Worm (Caenorhabditis elegans) whole organism, L4/young adult: ENCODE data around the gene nspg-7.2.

ENCODE experiments used
- W03F9.2 ChIP-seq: fragments of 150-350 bp; optimal IDR thresholded peaks from 2 replicates; lab custom pipeline; 2014; ENCODE audit warnings: missing biosample characterization, missing genetic modification characterization
- dao-5 ChIP-seq: sonication (generic microtip); optimal IDR thresholded peaks from 2 replicates; lab custom pipeline; 2016; ENCODE audit warnings: missing genotype, missing genetic modification characterization, moderate library complexity, missing compliant biosample characterization

DNA sequence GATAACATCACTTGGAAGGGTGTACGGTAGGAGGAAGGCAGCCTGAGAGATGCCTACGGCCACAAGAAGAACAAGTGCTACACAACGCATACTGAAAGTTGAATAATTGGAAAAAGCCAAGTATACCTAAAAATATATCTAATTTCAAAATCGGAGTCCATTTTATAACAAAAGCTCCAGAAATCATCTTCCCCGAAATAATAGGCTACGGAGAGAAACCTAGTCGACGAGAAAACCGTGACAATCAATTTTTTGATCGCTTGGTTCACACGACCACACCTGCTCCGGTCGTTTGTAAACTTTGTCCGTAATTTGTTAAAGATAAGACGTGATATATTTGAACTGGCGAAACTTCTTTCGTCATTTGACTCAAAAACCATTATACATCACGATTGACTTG lies at the start of gene nspg-7.2:
- TF ChIP-seq dao-5 (tag; lab: Kevin White, UChicago) = no peak
- no peak for TF ChIP-seq W03F9.2
